Worm (Caenorhabditis elegans): ENCODE data around the gene Y102A5C.40.

Gene Y102A5C.40

ce11 chrV:17000635-17001034, 13.7 kb upstream of the Y102A5C.40 start:
- TF ChIP-seq rcor-1 (GFP tag; IDR thresholded peaks at IDR 0.05) (no peak), F22D6.2 (tag; optimal IDR thresholded peaks at IDR 0.05) (no peak), nhr-90 (tag; optimal IDR thresholded peaks at IDR 0.05) (no peak), lin-40 (tag; optimal IDR thresholded peaks at IDR 0.05) (no peak), F33H1.4 (GFP tag; IDR thresholded peaks at IDR 0.05) (no peak), F49E8.2 (tag; optimal IDR thresholded peaks at IDR 0.05; ENCODE audit: insufficient read depth) (no peak), attf-5 (GFP tag; optimal IDR thresholded peaks at IDR 0.05) (no peak), ceh-91 (GFP tag; IDR thresholded peaks at IDR 0.05) (no peak)

- no peak for TF ChIP-seq gei-17 (GFP tag; optimal IDR thresholded peaks at IDR 0.05)
- no peak for TF ChIP-seq egrh-3 (GFP tag; IDR thresholded peaks at IDR 0.05)
- TF ChIP-seq hlh-12 (tag; optimal IDR thresholded peaks at IDR 0.05) = no peak
- no peak for TF ChIP-seq T26A5.8 (tag; optimal IDR thresholded peaks at IDR 0.05)
- TF ChIP-seq sdz-38 (tag; optimal IDR thresholded peaks at IDR 0.05) = no peak
- TF ChIP-seq ceh-40 (GFP tag; IDR thresholded peaks at IDR 0.05) = no peak
- no peak for TF ChIP-seq unc-130 (GFP tag; optimal IDR thresholded peaks at IDR 0.05)
- TF ChIP-seq ceh-100 (GFP tag; IDR thresholded peaks at IDR 0.05) = no peak
- no peak for TF ChIP-seq ets-4 (GFP tag; optimal IDR thresholded peaks at IDR 0.05)
- no peak for TF ChIP-seq akir-1 (GFP tag; optimal IDR thresholded peaks at IDR 0.05)
- no peak for TF ChIP-seq lsy-27 (tag; optimal IDR thresholded peaks at IDR 0.05; ENCODE audit: borderline replicate concordance, insufficient read depth)
- no peak for TF ChIP-seq rpc-1 (optimal IDR thresholded peaks at IDR 0.05)
- TF ChIP-seq rpc-1 (tag; optimal IDR thresholded peaks at IDR 0.05) = no peak
- TF ChIP-seq ceh-58 (GFP tag; IDR thresholded peaks at IDR 0.05) = no peak
- no peak for TF ChIP-seq nhr-179 (tag; optimal IDR thresholded peaks at IDR 0.05)
- no peak for TF ChIP-seq zim-3 (tag; optimal IDR thresholded peaks at IDR 0.05)
These were observed 13.3 kb upstream of the Y102A5C.40 start, which contains the start of gene str-217 for ce11 chrV:17000204-17000603. TSS of gene str-217 (minus strand) at chrV:17000304.

ce11 chrV:16992383-16992782, 5.4 kb upstream of the Y102A5C.40 start:
- TF ChIP-seq zfh-2 (GFP tag; conservative IDR thresholded peaks at IDR 0.05) (peak; percentile 67), F37B4.10 (GFP tag; IDR thresholded peaks at IDR 0.05) (no peak)

- no peak for TF ChIP-seq egrh-3 (GFP tag; IDR thresholded peaks at IDR 0.05)
- TF ChIP-seq ets-4 (GFP tag; optimal IDR thresholded peaks at IDR 0.05) = no peak
- TF ChIP-seq C17E4.6 (GFP tag; IDR thresholded peaks at IDR 0.05) = no peak
- TF ChIP-seq madf-10 (tag; optimal IDR thresholded peaks at IDR 0.05) = no peak
These were observed 4.8 kb upstream of the Y102A5C.40 start, which contains the start of gene srz-95 for ce11 chrV:16991734-16992133. TSS of gene srz-95 (plus strand) at chrV:16992034.

DNA sequence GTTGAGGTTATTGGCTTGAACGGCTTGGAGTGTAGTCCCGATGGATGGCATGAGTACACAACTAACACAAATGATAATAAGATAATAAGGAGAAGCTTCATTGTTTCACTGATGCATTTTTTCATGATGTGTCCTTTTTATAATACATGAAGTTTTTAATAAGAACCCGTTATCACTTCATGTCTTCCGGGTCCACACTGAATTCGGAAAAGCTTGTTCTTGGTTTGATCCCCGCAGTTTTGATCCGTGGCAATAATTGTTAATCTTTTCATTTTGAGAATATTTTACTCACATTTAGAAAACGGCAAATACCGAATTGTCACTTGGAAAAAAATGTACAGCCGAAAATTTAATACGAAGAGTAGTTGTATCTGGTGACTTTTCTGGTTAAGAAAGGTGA, 1.7 kb upstream of the Y102A5C.40 start, which contains the start of gene Y102A5C.27:
Gene Y102A5C.27, minus strand, starts transcription at position 101 of the 400 bp plus-strand sequence.
- TF ChIP-seq F55B11.4 (tag; optimal IDR thresholded peaks at IDR 0.05; ENCODE audit: borderline replicate concordance, insufficient read depth) (no peak), K12H6.12 (tag; optimal IDR thresholded peaks at IDR 0.05) (no peak), atf-7 (tag; optimal IDR thresholded peaks at IDR 0.05) (no peak), bed-2 (GFP tag; IDR thresholded peaks at IDR 0.05) (no peak), T07F8.4 (tag; optimal IDR thresholded peaks at IDR 0.05) (no peak), lin-35 (GFP tag; optimal IDR thresholded peaks at IDR 0.05) (no peak), T26A5.8 (tag; optimal IDR thresholded peaks at IDR 0.05) (no peak), attf-3 (GFP tag; conservative IDR thresholded peaks at IDR 0.05) (no peak), pha-4 (tag; optimal IDR thresholded peaks at IDR 0.05) (no peak), Y53F4B.3 (GFP tag; IDR thresholded peaks at IDR 0.05) (no peak), somi-1 (GFP tag; optimal IDR thresholded peaks at IDR 0.05) (no peak), akir-1 (GFP tag; optimal IDR thresholded peaks at IDR 0.05) (no peak)
